Worm (Caenorhabditis elegans): Measurements from ENCODE around the gene alfa-1.
A peak's percentile ranks its signal among the peaks of the same experiment; 100 is the strongest.

Gene alfa-1

ce11 chrII:7695636-7696035 lies 33.3 kb upstream of the alfa-1 start (continued):
- TF ChIP-seq unc-39 (tag; optimal IDR thresholded peaks at IDR 0.05) (no peak), zag-1 (tag; optimal IDR thresholded peaks at IDR 0.05) (no peak), sma-9 (GFP tag; optimal IDR thresholded peaks at IDR 0.05) (peak; percentile 59), sma-9 (tag; optimal IDR thresholded peaks at IDR 0.05) (no peak), nhr-23 (tag; optimal IDR thresholded peaks at IDR 0.05) (no peak), alr-1 (tag; optimal IDR thresholded peaks at IDR 0.05) (no peak), nhr-11 (tag; optimal IDR thresholded peaks at IDR 0.05) (no peak)

- TF ChIP-seq crh-2 (tag; optimal IDR thresholded peaks at IDR 0.05) (peak; percentile 50), fos-1 (tag; optimal IDR thresholded peaks at IDR 0.05) (peak; percentile 76), unc-62 (GFP tag; optimal IDR thresholded peaks at IDR 0.05) (no peak)
Observed at ce11 chrII:7694745-7695144, 32.4 kb upstream of the alfa-1 start.

- TF ChIP-seq ama-1 (optimal IDR thresholded peaks at IDR 0.05) (no peak), skn-1 (tag; optimal IDR thresholded peaks at IDR 0.05) (no peak), fos-1 (tag; optimal IDR thresholded peaks at IDR 0.05) (peak; percentile 92)
Observed at ce11 chrII:7693929-7694328, 31.6 kb upstream of the alfa-1 start, which contains the start of gene nhx-2. TSS of gene nhx-2 (minus strand) at chrII:7693957.

- TF ChIP-seq mbf-1 (tag; optimal IDR thresholded peaks at IDR 0.05): no peak
- TF ChIP-seq peb-1 (tag; optimal IDR thresholded peaks at IDR 0.05): no peak
- TF ChIP-seq nhr-23 (tag; optimal IDR thresholded peaks at IDR 0.05): no peak
- no peak for TF ChIP-seq snpc-4 (tag; optimal IDR thresholded peaks at IDR 0.05)
- no peak for TF ChIP-seq F13H6.1 (tag; optimal IDR thresholded peaks at IDR 0.05)
- no peak for TF ChIP-seq skn-1 (tag; optimal IDR thresholded peaks at IDR 0.05)
- no peak for TF ChIP-seq R02D3.7 (tag; optimal IDR thresholded peaks at IDR 0.05)
- TF ChIP-seq ceh-82 (tag; optimal IDR thresholded peaks at IDR 0.05): no peak
- no peak for TF ChIP-seq lin-13 (GFP tag; optimal IDR thresholded peaks at IDR 0.05)
- no peak for TF ChIP-seq Y55F3AM.14 (GFP tag; optimal IDR thresholded peaks at IDR 0.05)
Observed at ce11 chrII:7690384-7690783, 28.1 kb upstream of the alfa-1 start, which contains the start of gene pid-1. TSS of gene pid-1 (minus strand) at chrII:7690556.

- TF ChIP-seq nhr-21 (tag; optimal IDR thresholded peaks at IDR 0.05) (peak; percentile 15), Y55F3AM.14 (GFP tag; optimal IDR thresholded peaks at IDR 0.05) (no peak), blmp-1 (tag; optimal IDR thresholded peaks at IDR 0.05; ENCODE audit: insufficient read depth) (no peak), nhr-10 (tag; optimal IDR thresholded peaks at IDR 0.05) (no peak), elt-1 (tag; optimal IDR thresholded peaks at IDR 0.05) (no peak)
Observed at ce11 chrII:7684589-7684988, 22.3 kb upstream of the alfa-1 start, which contains the start of gene F18A1.1. TSS of gene F18A1.1 (plus strand) at chrII:7684889.

- TF ChIP-seq nhr-11 (tag; optimal IDR thresholded peaks at IDR 0.05): no peak
- no peak for TF ChIP-seq nhr-10 (tag; optimal IDR thresholded peaks at IDR 0.05)
- TF ChIP-seq mbf-1 (tag; optimal IDR thresholded peaks at IDR 0.05): no peak
- no peak for TF ChIP-seq mab-5 (tag; optimal IDR thresholded peaks at IDR 0.05)
- no peak for TF ChIP-seq ztf-11 (tag; optimal IDR thresholded peaks at IDR 0.05)
Observed at ce11 chrII:7682488-7682887, 20.2 kb upstream of the alfa-1 start.

- no peak for TF ChIP-seq ztf-11 (tag; optimal IDR thresholded peaks at IDR 0.05)
Observed at ce11 chrII:7681898-7682297, 19.6 kb upstream of the alfa-1 start, which contains the start of gene lin-26. TSS of gene lin-26 (plus strand) at chrII:7682198.

ce11 chrII:7679499-7680012 lies 17.2 kb upstream of the alfa-1 start:
- TF ChIP-seq nhr-25 (tag; optimal IDR thresholded peaks at IDR 0.05) (peak; percentile 42), lsy-2 (tag; optimal IDR thresholded peaks at IDR 0.05) (peak in 1 of 2 experiments; percentile 29), ceh-82 (tag; optimal IDR thresholded peaks at IDR 0.05) (no peak), ZK546.5 (tag; optimal IDR thresholded peaks at IDR 0.05) (no peak), sma-9 (GFP tag; optimal IDR thresholded peaks at IDR 0.05) (no peak), sma-9 (tag; optimal IDR thresholded peaks at IDR 0.05) (no peak)

Data from whole organism, L2 larva.